Worm (Caenorhabditis elegans): ENCODE results near the gene cox-6B.

- TF ChIP-seq pha-4 (tag; optimal IDR thresholded peaks at IDR 0.05) (no peak), unc-55 (GFP tag; optimal IDR thresholded peaks at IDR 0.05) (no peak), sox-4 (tag; optimal IDR thresholded peaks at IDR 0.05) (no peak), tbx-2 (tag; optimal IDR thresholded peaks at IDR 0.05) (no peak), F13H6.1 (tag; optimal IDR thresholded peaks at IDR 0.05) (no peak), fkh-10 (GFP tag; optimal IDR thresholded peaks at IDR 0.05) (no peak), ceh-19 (GFP tag; optimal IDR thresholded peaks at IDR 0.05) (no peak), sdc-2 (tag; optimal IDR thresholded peaks at IDR 0.05) (no peak), ceh-14 (tag; optimal IDR thresholded peaks at IDR 0.05) (no peak), ttx-3 (tag; optimal IDR thresholded peaks at IDR 0.05) (no peak), ama-1 (optimal IDR thresholded peaks at IDR 0.05) (no peak), ceh-18 (tag; optimal IDR thresholded peaks at IDR 0.05) (no peak), che-1 (tag; optimal IDR thresholded peaks at IDR 0.05) (no peak)
These were observed 58.0 kb downstream of the cox-6B start for ce11 chrIII:2757478-2757877.
